Worm (Caenorhabditis elegans) whole organism, late embryonic: ENCODE measurements around the gene ima-3.

ENCODE experiments used
- F13H6.1 ChIP-seq: sonication (generic microtip); optimal IDR thresholded peaks from 2 replicates; lab custom pipeline; 2016; ENCODE audit warnings: missing genetic modification characterization, missing compliant biosample characterization
- ama-1 ChIP-seq: fragments of 150-350 bp; optimal IDR thresholded peaks from 2 replicates; lab custom pipeline; 2014
- ceh-14 ChIP-seq: sonication (generic microtip); optimal IDR thresholded peaks from 2 replicates; lab custom pipeline; 2016; ENCODE audit warnings: missing genotype, missing genetic modification characterization, missing compliant biosample characterization
- ceh-2 ChIP-seq: sonication (generic microtip); optimal IDR thresholded peaks from 2 replicates; lab custom pipeline; 2016; ENCODE audit warnings: missing genotype, missing genetic modification characterization, missing compliant biosample characterization

ce11 chrIV:7588631-7589030 is 27.2 kb upstream of the ima-3 start, which contains the start of gene cla-1:
- TF ChIP-seq ceh-14 (tag; lab: Kevin White, UChicago) (no peak), F13H6.1 (no peak), ceh-2 (tag; lab: Kevin White, UChicago) (no peak), ama-1 (lab: Kevin White, UChicago) (no peak)
